Worm (Caenorhabditis elegans) whole organism, midembryonic: ENCODE results near the gene ajm-1.

Experiments used
- T22C8.4 ChIP-seq: fragments of 200-800 bp; sonication (Bioruptor generic); IDR thresholded peaks from 2 replicates; pipeline ENCODE4 v1.3.6; 2022; ENCODE audit warnings: missing genetic modification characterization, missing compliant biosample characterization
- cog-1 ChIP-seq: sonication (generic microtip); optimal IDR thresholded peaks from 2 replicates; lab custom pipeline; 2016; ENCODE audit warnings: missing genetic modification characterization, missing compliant biosample characterization
- flt-1 ChIP-seq: fragments of 200-800 bp; sonication (Bioruptor generic); IDR thresholded peaks from 2 replicates; pipeline ENCODE4 v1.3.6; 2022; ENCODE audit warnings: missing genetic modification characterization, missing compliant biosample characterization
- klf-2 ChIP-seq: fragments of 200-800 bp; sonication (Bioruptor generic); conservative IDR thresholded peaks from 2 replicates; pipeline ENCODE4 v1.3.6; 2022; ENCODE audit warnings: missing genetic modification reagents, missing genetic modification characterization, missing compliant biosample characterization
- med-1 ChIP-seq: sonication (generic microtip); optimal IDR thresholded peaks from 2 replicates; lab custom pipeline; 2017; ENCODE audit warnings: missing genetic modification characterization, mild to moderate bottlenecking, missing compliant biosample characterization, antibody characterized with exemption, missing genetic modification reagents; ENCODE audit not compliant: insufficient read depth
- ref-1 ChIP-seq: fragments of 200-800 bp; sonication (Bioruptor generic); conservative IDR thresholded peaks from 2 replicates; pipeline ENCODE4 v1.3.6; 2022; ENCODE audit warnings: missing genetic modification reagents, missing genetic modification characterization, missing compliant biosample characterization
- tab-1 ChIP-seq: fragments of 200-800 bp; sonication (Bioruptor generic); IDR thresholded peaks from 2 replicates; pipeline ENCODE4 v1.3.6; 2022; ENCODE audit warnings: missing genetic modification characterization, missing compliant biosample characterization
- ztf-23 ChIP-seq: fragments of 200-800 bp; sonication (Bioruptor generic); IDR thresholded peaks from 2 replicates; pipeline ENCODE4 v1.3.6; 2022; ENCODE audit warnings: missing genetic modification reagents, missing genetic modification characterization, missing compliant biosample characterization
- ztf-29 ChIP-seq: fragments of 200-800 bp; sonication (Bioruptor generic); IDR thresholded peaks from 2 replicates; pipeline ENCODE4 v1.3.6; 2022; ENCODE audit warnings: missing genetic modification reagents, missing genetic modification characterization, missing compliant biosample characterization

ajm-1 gene

ce11 chrX:9082646-9083045 is at the start of gene ajm-1:
ajm-1 (plus strand) TSS chrX:9082946.
- no peak for TF ChIP-seq ref-1

ce11 chrX:9034310-9034709 is 48.4 kb upstream of the ajm-1 start, which contains the start of gene nep-22:
nep-22 (plus strand) TSS chrX:9034554.
- TF ChIP-seq klf-2 (GFP tag; lab: Robert Waterston, UW), result no peak
- TF ChIP-seq ref-1, result no peak
- no peak for TF ChIP-seq flt-1 (GFP tag; lab: Robert Waterston, UW)
- no peak for TF ChIP-seq med-1 (GFP tag; lab: Kevin White, UChicago)
- TF ChIP-seq ztf-23 (GFP tag; lab: Robert Waterston, UW), result no peak
- TF ChIP-seq cog-1 (tag; lab: Kevin White, UChicago), result no peak
- no peak for TF ChIP-seq tab-1 (GFP tag; lab: Robert Waterston, UW)
- no peak for TF ChIP-seq T22C8.4 (GFP tag; lab: Robert Waterston, UW)
- TF ChIP-seq ztf-29, result no peak

- TF ChIP-seq ztf-29 (no peak), ref-1 (no peak), T22C8.4 (GFP tag; lab: Robert Waterston, UW) (no peak), klf-2 (GFP tag; lab: Robert Waterston, UW) (no peak), cog-1 (tag; lab: Kevin White, UChicago) (no peak), med-1 (GFP tag; lab: Kevin White, UChicago) (no peak), tab-1 (GFP tag; lab: Robert Waterston, UW) (no peak), ztf-23 (GFP tag; lab: Robert Waterston, UW) (no peak), flt-1 (GFP tag; lab: Robert Waterston, UW) (no peak)
These were observed 47.6 kb upstream of the ajm-1 start for ce11 chrX:9035142-9035541.

- TF ChIP-seq ztf-23 (GFP tag; lab: Robert Waterston, UW), result no peak
These were observed 46.5 kb upstream of the ajm-1 start for ce11 chrX:9036237-9036636.

- TF ChIP-seq ref-1 (no peak), flt-1 (GFP tag; lab: Robert Waterston, UW) (no peak), cog-1 (tag; lab: Kevin White, UChicago) (no peak), med-1 (GFP tag; lab: Kevin White, UChicago) (no peak), ztf-23 (GFP tag; lab: Robert Waterston, UW) (no peak), ztf-29 (no peak), T22C8.4 (GFP tag; lab: Robert Waterston, UW) (no peak), tab-1 (GFP tag; lab: Robert Waterston, UW) (no peak), klf-2 (GFP tag; lab: Robert Waterston, UW) (no peak)
These were observed 36.8 kb upstream of the ajm-1 start, which contains the start of gene prdm-14 for ce11 chrX:9045913-9046312. prdm-14 (plus strand) TSS chrX:9046213.

ce11 chrX:9048657-9049056 is 34.1 kb upstream of the ajm-1 start, which contains the start of gene F47E1.20:
F47E1.20 (plus strand) TSS chrX:9048957.
- TF ChIP-seq ztf-29 (no peak), tab-1 (GFP tag; lab: Robert Waterston, UW) (no peak), T22C8.4 (GFP tag; lab: Robert Waterston, UW) (no peak), cog-1 (tag; lab: Kevin White, UChicago) (no peak), klf-2 (GFP tag; lab: Robert Waterston, UW) (no peak)

ce11 chrX:9053426-9053825 is 29.3 kb upstream of the ajm-1 start:
- no peak for TF ChIP-seq cog-1 (tag; lab: Kevin White, UChicago)
- TF ChIP-seq klf-2 (GFP tag; lab: Robert Waterston, UW), result no peak
- no peak for TF ChIP-seq ztf-23 (GFP tag; lab: Robert Waterston, UW)
- no peak for TF ChIP-seq ref-1
- no peak for TF ChIP-seq T22C8.4 (GFP tag; lab: Robert Waterston, UW)
- TF ChIP-seq med-1 (GFP tag; lab: Kevin White, UChicago), result no peak
- no peak for TF ChIP-seq ztf-29
- no peak for TF ChIP-seq tab-1 (GFP tag; lab: Robert Waterston, UW)
- no peak for TF ChIP-seq flt-1 (GFP tag; lab: Robert Waterston, UW)

ce11 chrX:9057352-9057751 is 25.4 kb upstream of the ajm-1 start, which contains the start of gene F47E1.2:
F47E1.2 (plus strand) TSS chrX:9057652.
- TF ChIP-seq ztf-29 (no peak), T22C8.4 (GFP tag; lab: Robert Waterston, UW) (no peak), tab-1 (GFP tag; lab: Robert Waterston, UW) (no peak), cog-1 (tag; lab: Kevin White, UChicago) (no peak), med-1 (GFP tag; lab: Kevin White, UChicago) (no peak), flt-1 (GFP tag; lab: Robert Waterston, UW) (no peak), klf-2 (GFP tag; lab: Robert Waterston, UW) (no peak), ztf-23 (GFP tag; lab: Robert Waterston, UW) (no peak), ref-1 (no peak)

- no peak for TF ChIP-seq ztf-23 (GFP tag; lab: Robert Waterston, UW)
These were observed 20.2 kb upstream of the ajm-1 start, which contains the start of gene F47E1.4 for ce11 chrX:9062523-9062922. F47E1.4 (plus strand) TSS chrX:9062823.

- TF ChIP-seq cog-1 (tag; lab: Kevin White, UChicago), result no peak
- no peak for TF ChIP-seq klf-2 (GFP tag; lab: Robert Waterston, UW)
These were observed 19.3 kb upstream of the ajm-1 start for ce11 chrX:9063439-9063838.

ce11 chrX:9067230-9067822 is 15.4 kb upstream of the ajm-1 start:
- no peak for TF ChIP-seq ztf-29
- no peak for TF ChIP-seq tab-1 (GFP tag; lab: Robert Waterston, UW)
- no peak for TF ChIP-seq klf-2 (GFP tag; lab: Robert Waterston, UW)
- no peak for TF ChIP-seq ref-1
- no peak for TF ChIP-seq flt-1 (GFP tag; lab: Robert Waterston, UW)
- no peak for TF ChIP-seq med-1 (GFP tag; lab: Kevin White, UChicago)
- no peak for TF ChIP-seq T22C8.4 (GFP tag; lab: Robert Waterston, UW)
- no peak for TF ChIP-seq ztf-23 (GFP tag; lab: Robert Waterston, UW)
- no peak for TF ChIP-seq cog-1 (tag; lab: Kevin White, UChicago)
